Fruit fly (Drosophila melanogaster): ENCODE results near the gene CG31898.

CG31898 gene

dm6 chr2L:8423047-8423446 is 22.8 kb downstream of the CG31898 start:
- TF ChIP-seq CTCF (optimal IDR thresholded peaks at IDR 0.05) (no peak), CG8478 (optimal IDR thresholded peaks at IDR 0.05) (no peak)

- TF ChIP-seq CG8478 (optimal IDR thresholded peaks at IDR 0.05): no peak
These were observed 23.4 kb downstream of the CG31898 start for dm6 chr2L:8423460-8424089.

DNA sequence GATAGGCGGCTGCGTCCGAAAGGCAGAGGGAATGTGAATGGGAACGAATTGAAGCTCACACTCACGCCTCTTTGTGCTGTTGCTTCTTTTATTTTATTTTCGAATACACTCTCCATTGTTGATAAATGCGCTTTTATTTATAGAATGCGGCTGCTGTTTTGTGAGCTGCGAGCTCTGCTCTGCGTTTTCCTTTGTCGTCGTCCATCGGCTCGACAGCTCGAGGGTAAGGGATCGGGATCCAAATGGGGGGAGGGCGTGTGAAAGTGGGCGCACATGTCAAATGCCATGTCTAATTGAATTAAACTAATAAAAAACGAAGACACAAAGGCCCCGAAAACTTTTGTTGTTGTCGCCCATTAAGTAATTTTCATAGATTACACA is 23.9 kb downstream of the CG31898 start:
- TF ChIP-seq CG8478 (optimal IDR thresholded peaks at IDR 0.05) (no peak), CTCF (optimal IDR thresholded peaks at IDR 0.05) (no peak)

dm6 chr2L:8424662-8425208 is 24.5 kb downstream of the CG31898 start:
- TF ChIP-seq CTCF (optimal IDR thresholded peaks at IDR 0.05) (no peak), CG8478 (optimal IDR thresholded peaks at IDR 0.05) (no peak)

DNA sequence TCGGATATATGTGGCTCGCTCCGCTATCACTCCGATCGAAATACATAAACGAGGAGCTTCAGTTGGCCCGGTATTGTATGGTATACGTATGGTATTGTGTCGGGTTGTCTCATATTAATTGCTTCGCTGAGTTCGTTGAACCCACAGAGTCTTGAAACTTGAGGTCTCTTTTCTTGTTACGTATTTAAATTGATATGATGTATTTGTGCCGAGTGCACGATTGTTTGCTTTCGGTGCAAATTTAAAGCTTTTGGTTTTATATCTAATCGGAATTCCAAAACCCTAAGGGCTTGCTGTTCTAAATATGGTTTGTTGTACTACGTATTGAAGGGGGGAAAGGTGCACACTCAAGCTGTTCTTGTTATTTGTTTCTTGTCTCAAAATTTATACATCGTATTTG is 25.0 kb downstream of the CG31898 start:
- no peak for TF ChIP-seq CG8478 (optimal IDR thresholded peaks at IDR 0.05)
- no peak for TF ChIP-seq CTCF (optimal IDR thresholded peaks at IDR 0.05)

dm6 chr2L:8425962-8426759 is 25.9 kb downstream of the CG31898 start:
- TF ChIP-seq CG8478 (optimal IDR thresholded peaks at IDR 0.05) (no peak), CTCF (optimal IDR thresholded peaks at IDR 0.05) (no peak)

- no peak for TF ChIP-seq CTCF (optimal IDR thresholded peaks at IDR 0.05)
- no peak for TF ChIP-seq CG8478 (optimal IDR thresholded peaks at IDR 0.05)
These were observed 26.6 kb downstream of the CG31898 start for dm6 chr2L:8426801-8427200.

- TF ChIP-seq CG8478 (optimal IDR thresholded peaks at IDR 0.05) (no peak), CTCF (optimal IDR thresholded peaks at IDR 0.05) (no peak)
These were observed 31.9 kb downstream of the CG31898 start for dm6 chr2L:8432130-8432529.

DNA sequence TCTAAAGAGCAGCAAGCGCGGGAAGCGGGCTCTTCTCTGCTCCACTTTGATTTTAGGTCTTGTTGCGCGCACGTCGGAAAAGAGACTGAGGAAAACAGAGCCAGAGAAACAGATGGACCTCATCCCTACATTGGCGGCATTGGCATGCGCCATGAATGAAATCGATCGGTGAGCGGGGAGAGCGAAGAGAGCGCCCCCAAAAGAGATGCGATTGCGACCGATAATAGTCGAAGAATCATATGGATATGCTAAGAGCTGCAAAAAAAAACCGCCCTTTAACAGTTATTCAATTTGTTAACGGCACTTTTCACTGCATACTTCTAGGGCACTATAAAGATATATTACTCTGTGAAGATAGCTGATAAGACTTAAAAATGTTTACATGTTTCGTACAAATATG is 33.3 kb downstream of the CG31898 start, which contains the start of gene grk:
TSS of gene grk (minus strand) at position 87 of the 400 bp plus-strand sequence.
- TF ChIP-seq CTCF (optimal IDR thresholded peaks at IDR 0.05) (no peak), CG8478 (optimal IDR thresholded peaks at IDR 0.05) (no peak)

DNA sequence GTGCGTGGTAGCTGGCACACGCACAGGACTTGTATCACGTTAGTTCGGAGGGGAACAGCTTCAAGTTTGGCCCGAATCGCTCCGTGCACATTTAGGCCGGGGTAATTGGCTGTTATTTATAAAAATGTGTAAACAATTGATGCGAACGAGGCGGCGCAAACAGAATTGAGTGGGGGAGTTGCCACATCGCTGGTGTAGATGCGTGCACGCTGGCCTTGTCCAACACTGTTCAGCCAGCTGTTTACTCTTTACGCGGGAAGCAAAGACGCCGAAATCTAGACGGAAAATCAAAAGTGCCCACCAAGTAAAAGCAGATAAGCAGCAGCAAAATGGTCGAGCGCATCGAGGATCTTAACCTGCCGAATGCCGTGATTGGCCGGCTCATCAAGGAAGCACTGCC is 37.0 kb downstream of the CG31898 start, which contains the start of the genes D12 and Chrac-14:
TSS of gene D12 (minus strand) at position 190 of the 400 bp plus-strand sequence.
TSS of gene Chrac-14 (plus strand) at position 230 of the 400 bp plus-strand sequence.
- TF ChIP-seq CG8478 (optimal IDR thresholded peaks at IDR 0.05) (no peak), CTCF (optimal IDR thresholded peaks at IDR 0.05) (no peak)

DNA sequence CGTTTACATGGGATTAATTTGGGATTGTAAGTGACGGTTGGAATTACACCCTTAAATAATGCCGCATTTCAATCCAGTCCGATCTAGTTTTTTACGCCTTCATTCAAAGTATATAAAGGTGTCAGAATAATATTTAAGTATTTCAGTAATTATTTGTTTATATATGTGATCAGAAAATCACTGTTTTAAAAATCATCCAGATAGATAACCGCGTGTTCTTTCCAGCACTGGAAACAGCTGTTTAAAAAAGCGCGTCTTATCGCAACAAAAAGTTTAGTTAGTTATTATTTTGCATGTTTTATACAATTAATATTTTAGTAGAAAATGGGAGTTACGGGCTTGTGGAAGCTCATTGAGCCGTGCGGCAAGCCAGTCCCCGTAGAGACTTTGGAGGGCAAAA is 37.8 kb downstream of the CG31898 start, which contains the start of gene mus201:
TSS of gene mus201 (plus strand) at position 118 of the 400 bp plus-strand sequence.
- TF ChIP-seq CTCF (optimal IDR thresholded peaks at IDR 0.05) (no peak), CG8478 (optimal IDR thresholded peaks at IDR 0.05) (no peak)

DNA sequence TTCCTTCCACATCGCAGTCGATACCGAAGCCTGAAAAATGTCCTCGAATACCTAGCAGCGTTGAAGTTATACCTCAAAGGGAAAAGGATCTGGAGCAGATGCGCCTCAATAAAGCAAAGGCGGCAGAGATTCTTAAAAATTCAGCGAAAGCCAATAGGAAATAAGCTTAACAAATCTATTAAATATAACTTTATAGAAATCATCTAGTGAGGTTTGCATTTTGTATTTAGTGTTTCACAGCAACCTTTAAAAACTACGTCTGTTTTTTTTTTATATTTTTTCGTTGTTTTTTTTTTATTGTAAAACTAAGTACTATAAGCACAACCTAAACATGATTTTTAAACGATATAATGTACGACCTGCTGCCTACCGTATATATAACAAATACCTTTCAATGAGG is 41.9 kb downstream of the CG31898 start, which contains the start of gene CG31897:
TSS of gene CG31897 (plus strand) at position 301 of the 400 bp plus-strand sequence.
- TF ChIP-seq CG8478 (optimal IDR thresholded peaks at IDR 0.05) (no peak), CTCF (optimal IDR thresholded peaks at IDR 0.05) (no peak)

DNA sequence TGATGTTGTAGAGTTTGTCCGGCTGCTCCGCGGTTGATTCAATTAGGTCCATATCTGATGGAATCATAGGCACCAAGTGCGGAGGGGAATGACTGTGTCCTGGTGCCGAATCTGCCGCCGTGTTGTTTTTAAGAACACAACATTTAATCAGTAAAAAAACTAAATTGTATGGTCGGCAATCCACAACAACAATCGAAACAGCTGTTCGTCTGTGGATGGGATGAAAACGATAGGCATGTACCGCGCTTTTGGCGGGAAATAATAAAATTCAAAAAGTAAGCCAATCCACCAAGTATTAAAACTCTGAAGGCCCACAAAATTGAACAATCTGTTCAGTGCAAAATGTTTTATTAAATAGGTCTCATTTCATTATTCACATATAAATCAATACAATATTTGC is 49.1 kb downstream of the CG31898 start, which contains the start of gene Aasdh:
TSS of gene Aasdh (minus strand) at position 219 of the 400 bp plus-strand sequence.
- TF ChIP-seq CTCF (optimal IDR thresholded peaks at IDR 0.05) (no peak), CG8478 (optimal IDR thresholded peaks at IDR 0.05) (no peak)

All from S2 (cell line).